Worm (Caenorhabditis elegans): ENCODE results near the gene Y41G9A.10.

The Y41G9A.10 gene

DNA sequence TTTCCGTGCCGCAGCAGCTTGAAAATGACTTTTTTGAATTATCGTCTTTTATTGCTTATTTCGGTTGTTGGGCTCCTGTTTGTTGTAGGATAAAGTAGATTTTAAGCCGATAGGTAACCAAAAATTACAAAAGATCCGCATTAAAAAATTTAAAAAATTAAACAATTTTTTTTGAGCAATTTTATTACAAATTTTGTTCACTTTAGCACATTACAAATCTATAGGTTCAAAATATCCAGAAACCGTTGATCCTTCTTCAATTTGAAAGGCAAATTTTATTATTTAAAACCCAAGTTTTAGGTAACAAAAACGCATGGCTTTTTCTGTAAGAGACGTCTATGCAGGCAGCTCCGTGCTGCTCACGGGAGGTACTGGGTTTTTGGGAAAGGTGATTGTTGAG is 13.3 kb downstream of the Y41G9A.10 start, which contains the start of gene fard-1:
TSS of gene fard-1 (plus strand) at position 301 of the 400 bp plus-strand sequence.
- TF ChIP-seq efl-1 (optimal IDR thresholded peaks at IDR 0.05) (no peak), efl-1 (GFP tag; optimal IDR thresholded peaks at IDR 0.05 in 1 of 2) (peak in 1 of 2 experiments; percentile 26), jun-1 (tag; optimal IDR thresholded peaks at IDR 0.05) (no peak)

DNA sequence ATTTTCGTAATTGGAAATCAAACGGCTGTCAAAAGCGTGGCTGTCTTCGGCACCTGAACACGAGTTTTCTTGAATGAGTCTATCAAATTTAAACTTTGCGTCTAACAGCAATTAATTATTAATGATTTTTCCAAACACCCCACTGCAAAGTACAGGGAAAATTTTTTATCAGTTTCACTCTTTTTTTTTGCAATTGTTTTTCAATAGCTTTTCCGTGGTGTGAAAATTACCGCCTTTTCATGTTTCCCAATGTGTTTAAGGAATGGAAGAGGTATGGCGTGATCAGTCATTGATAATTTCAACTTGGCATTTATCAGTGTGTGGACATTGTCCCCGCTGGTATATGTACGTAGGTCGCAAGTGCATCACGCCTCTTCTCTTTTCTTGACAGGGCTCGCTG is 14.5 kb downstream of the Y41G9A.10 start:
- TF ChIP-seq ama-1 (optimal IDR thresholded peaks at IDR 0.05) (no peak), unc-86 (tag; optimal IDR thresholded peaks at IDR 0.05) (no peak), C34B4.2 (tag; optimal IDR thresholded peaks at IDR 0.05) (no peak), swsn-7 (tag; optimal IDR thresholded peaks at IDR 0.05) (no peak), grh-1 (GFP tag; IDR thresholded peaks at IDR 0.05) (no peak), zag-1 (tag; optimal IDR thresholded peaks at IDR 0.05) (no peak), lin-35 (GFP tag; optimal IDR thresholded peaks at IDR 0.05) (peak in 1 of 2 experiments; percentile 20), nhr-28 (tag; optimal IDR thresholded peaks at IDR 0.05) (no peak), elt-2 (tag; optimal IDR thresholded peaks at IDR 0.05) (peak; percentile 72)

DNA sequence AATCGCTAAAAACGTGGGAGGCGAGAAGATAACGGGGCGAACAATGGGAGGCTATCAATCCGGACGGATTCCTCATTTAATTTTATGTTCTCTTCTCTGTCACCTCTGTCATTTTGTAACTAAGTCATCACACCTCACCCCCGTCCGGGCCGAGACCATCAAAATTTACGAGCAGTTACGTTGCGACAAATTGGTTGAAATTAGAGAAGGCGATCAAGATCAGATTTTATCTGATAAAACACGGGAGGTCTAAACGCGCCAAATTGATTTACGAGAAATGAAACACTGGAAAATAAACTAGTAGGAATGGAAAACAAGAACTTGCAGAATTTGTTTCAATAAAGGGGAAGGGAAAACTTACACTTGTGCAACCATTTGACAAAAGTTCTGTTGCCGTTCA is 18.3 kb downstream of the Y41G9A.10 start:
- TF ChIP-seq nhr-85 (tag) (peak; percentile 71), C34B4.2 (tag; optimal IDR thresholded peaks at IDR 0.05) (no peak), nhr-11 (tag; optimal IDR thresholded peaks at IDR 0.05) (no peak), elt-3 (tag; optimal IDR thresholded peaks at IDR 0.05) (no peak), efl-1 (optimal IDR thresholded peaks at IDR 0.05) (no peak), efl-1 (GFP tag; optimal IDR thresholded peaks at IDR 0.05 in 1 of 2) (peak in 1 of 2 experiments; percentile 75), lir-3 (tag; optimal IDR thresholded peaks at IDR 0.05; ENCODE audit: poor library complexity) (no peak), blmp-1 (tag; optimal IDR thresholded peaks at IDR 0.05) (no peak), Y116A8C.19 (tag; optimal IDR thresholded peaks at IDR 0.05; ENCODE audit: borderline replicate concordance) (no peak), nhr-237 (tag; optimal IDR thresholded peaks at IDR 0.05) (no peak)

DNA sequence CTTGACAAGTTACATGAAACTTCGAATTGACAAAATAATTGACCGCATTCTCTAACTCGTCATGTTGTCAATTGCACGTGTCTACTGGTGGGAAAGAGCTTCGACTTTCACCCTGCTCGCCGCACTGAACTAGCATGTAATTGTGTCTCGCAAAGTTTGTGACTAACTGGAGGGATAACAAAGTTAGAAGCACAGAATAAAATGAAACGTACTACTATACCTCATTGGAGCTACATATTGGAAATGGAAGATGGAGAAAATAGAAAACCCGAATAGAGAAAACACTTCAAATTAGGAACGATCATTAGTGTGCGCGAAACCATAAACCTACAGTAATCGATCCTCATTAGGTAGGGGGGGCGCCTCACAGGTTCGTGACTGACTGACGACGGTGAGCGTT is 18.8 kb downstream of the Y41G9A.10 start:
- TF ChIP-seq lin-14 (GFP tag; optimal IDR thresholded peaks at IDR 0.05) (peak; percentile 11), F16B12.6 (tag; optimal IDR thresholded peaks at IDR 0.05) (no peak)

DNA sequence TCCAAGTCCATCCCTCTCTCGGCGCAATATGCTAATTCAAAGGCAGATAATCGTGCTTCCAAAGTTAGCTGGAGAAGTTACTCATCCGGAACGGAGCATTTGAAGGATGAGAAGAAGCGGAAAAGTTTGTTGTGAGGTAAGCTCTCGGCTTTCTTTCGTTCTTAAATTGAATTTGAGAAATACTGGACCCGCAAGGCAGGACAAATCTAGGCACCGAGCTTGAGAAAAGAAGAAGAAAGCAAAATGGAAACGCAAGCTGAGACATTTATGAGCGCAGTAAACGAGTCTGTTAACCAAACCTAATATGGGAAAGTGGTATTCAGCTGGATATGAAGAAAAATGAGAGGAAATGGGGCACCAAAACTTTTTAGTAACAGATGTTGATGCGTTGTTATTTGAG is 20.4 kb downstream of the Y41G9A.10 start:
- TF ChIP-seq lin-14 (GFP tag; optimal IDR thresholded peaks at IDR 0.05), result peak; percentile 24
- no peak for TF ChIP-seq C16A3.4 (tag; optimal IDR thresholded peaks at IDR 0.05)
- TF ChIP-seq efl-1 (optimal IDR thresholded peaks at IDR 0.05), result no peak
- peak in 1 of 2 experiments; percentile 56 for TF ChIP-seq efl-1 (GFP tag; optimal IDR thresholded peaks at IDR 0.05 in 1 of 2)

DNA sequence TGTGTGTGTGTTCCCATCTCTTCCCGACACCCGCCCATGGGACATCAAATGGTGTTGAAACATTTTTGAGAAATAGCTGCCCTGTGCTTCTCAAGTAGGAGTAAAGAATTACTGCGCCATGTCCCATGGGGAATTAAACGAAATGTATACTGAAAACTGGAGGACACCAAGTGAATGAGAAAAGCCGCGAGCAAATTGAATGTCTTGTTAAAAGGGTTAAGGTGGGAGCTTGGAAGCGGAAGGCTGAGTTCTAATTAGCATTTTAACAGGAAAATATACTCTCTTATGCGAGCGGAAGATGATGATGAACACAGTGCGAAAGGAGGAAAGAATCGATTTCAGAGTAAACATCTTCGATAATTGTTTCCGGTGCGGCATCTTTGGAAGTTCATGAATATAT is 21.9 kb downstream of the Y41G9A.10 start:
- TF ChIP-seq C16A3.4 (tag; optimal IDR thresholded peaks at IDR 0.05) (no peak), efl-3 (GFP tag; optimal IDR thresholded peaks at IDR 0.05) (no peak), unc-62 (GFP tag; optimal IDR thresholded peaks at IDR 0.05) (no peak), lin-14 (GFP tag; optimal IDR thresholded peaks at IDR 0.05) (peak; percentile 33), ceh-90 (tag; optimal IDR thresholded peaks at IDR 0.05) (no peak), unc-30 (tag; optimal IDR thresholded peaks at IDR 0.05) (no peak), skn-1 (tag; optimal IDR thresholded peaks at IDR 0.05) (no peak), rnt-1 (tag; optimal IDR thresholded peaks at IDR 0.05) (no peak), tbx-2 (tag; optimal IDR thresholded peaks at IDR 0.05) (peak; percentile 24)

DNA sequence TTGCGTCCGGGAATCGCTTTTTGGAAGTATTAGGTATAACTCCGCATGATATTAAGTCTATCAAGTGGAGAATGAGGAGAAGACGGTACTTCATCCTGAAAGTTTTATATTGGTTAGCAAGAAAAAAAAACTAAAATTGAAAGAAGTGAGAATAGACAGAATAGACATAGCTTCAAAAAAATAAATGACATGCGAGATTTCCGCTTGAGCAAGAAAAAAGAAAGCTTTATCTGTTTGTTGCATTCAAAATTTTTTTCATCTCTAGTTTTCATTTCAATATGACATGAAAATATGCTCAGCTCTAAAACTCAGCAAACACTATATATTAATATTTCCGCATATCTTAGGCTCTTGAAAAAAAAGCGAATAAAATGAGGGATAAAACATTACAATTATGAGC is 22.5 kb downstream of the Y41G9A.10 start, which contains the start of gene hst-3.2:
TSS of gene hst-3.2 (minus strand) at position 101 of the 400 bp plus-strand sequence.
- TF ChIP-seq nhr-84 (tag; optimal IDR thresholded peaks at IDR 0.05), result no peak
- TF ChIP-seq unc-98 (GFP tag; IDR thresholded peaks at IDR 0.05), result no peak
- no peak for TF ChIP-seq ets-5 (GFP tag; IDR thresholded peaks at IDR 0.05)
- no peak for TF ChIP-seq C04F5.9 (tag; optimal IDR thresholded peaks at IDR 0.05)
- no peak for TF ChIP-seq fkh-8 (tag; optimal IDR thresholded peaks at IDR 0.05)
- TF ChIP-seq alr-1 (tag; optimal IDR thresholded peaks at IDR 0.05; ENCODE audit: borderline replicate concordance), result no peak
- TF ChIP-seq lin-15B (tag; optimal IDR thresholded peaks at IDR 0.05), result no peak
- no peak for TF ChIP-seq skn-1 (tag; optimal IDR thresholded peaks at IDR 0.05)
- no peak for TF ChIP-seq lir-3 (tag; optimal IDR thresholded peaks at IDR 0.05; ENCODE audit: poor library complexity)
- no peak for TF ChIP-seq tbx-2 (tag; optimal IDR thresholded peaks at IDR 0.05)
- no peak for TF ChIP-seq C16A3.4 (tag; optimal IDR thresholded peaks at IDR 0.05)
- TF ChIP-seq nhr-28 (tag; optimal IDR thresholded peaks at IDR 0.05), result no peak
- no peak for TF ChIP-seq efl-1 (optimal IDR thresholded peaks at IDR 0.05)
- no peak for TF ChIP-seq efl-1 (GFP tag; optimal IDR thresholded peaks at IDR 0.05 in 1 of 2)
- no peak for TF ChIP-seq elt-3 (tag; optimal IDR thresholded peaks at IDR 0.05)
- TF ChIP-seq mdl-1 (tag; optimal IDR thresholded peaks at IDR 0.05), result no peak
- TF ChIP-seq pax-3 (tag; optimal IDR thresholded peaks at IDR 0.05), result no peak
- no peak for TF ChIP-seq xbp-1 (tag; optimal IDR thresholded peaks at IDR 0.05)
- TF ChIP-seq ztf-4 (tag; optimal IDR thresholded peaks at IDR 0.05), result no peak
- TF ChIP-seq unc-30 (tag; optimal IDR thresholded peaks at IDR 0.05), result no peak
- no peak for TF ChIP-seq nhr-76 (tag; optimal IDR thresholded peaks at IDR 0.05)
